Fruit fly (Drosophila melanogaster) whole organism, embryonic: Measurements from ENCODE around the gene CG16727.
A peak's percentile ranks its signal among the peaks of the same experiment; 100 is the strongest.

Experiments used
- ATbp ChIP-seq: fragments of 200-800 bp; sonication (Bioruptor generic); optimal IDR thresholded peaks from 2 replicates; lab custom pipeline; 2017; ENCODE audit warnings: missing biosample characterization, mild to moderate bottlenecking, missing genetic modification characterization, missing genetic modification reagents
- Bgb ChIP-seq: fragments of 200-800 bp; sonication (Bioruptor generic); IDR thresholded peaks from 2 replicates; pipeline ENCODE4 v1.3.6; 2022; ENCODE audit warnings: missing biosample characterization, missing genetic modification characterization; ENCODE audit not compliant: partially characterized antibody
- CG10543 ChIP-seq: fragments of 200-800 bp; sonication (Bioruptor generic); optimal IDR thresholded peaks from 3 replicates; lab custom pipeline; 2017; ENCODE audit warnings: missing biosample characterization, mild to moderate bottlenecking, missing genetic modification characterization, moderate library complexity
- CG11093 ChIP-seq: fragments of 200-800 bp; sonication (Bioruptor generic); IDR thresholded peaks from 3 replicates; pipeline ENCODE4 v1.3.6; 2022; ENCODE audit warnings: missing biosample characterization, missing genetic modification characterization
- CG12769 ChIP-seq: fragments of 200-800 bp; sonication (Bioruptor generic); optimal IDR thresholded peaks from 2 replicates; lab custom pipeline; 2019; ENCODE audit warnings: missing biosample characterization, mild to moderate bottlenecking, missing genetic modification characterization, moderate library complexity
- CG15073 ChIP-seq: fragments of 200-800 bp; sonication (Bioruptor generic); optimal IDR thresholded peaks from 2 replicates; lab custom pipeline; 2016; ENCODE audit warnings: missing biosample characterization, missing genetic modification characterization
- CG17186 ChIP-seq: fragments of 200-800 bp; sonication (Bioruptor generic); optimal IDR thresholded peaks from 3 replicates; lab custom pipeline; 2017; ENCODE audit warnings: missing biosample characterization, missing genetic modification reagents, missing genetic modification characterization
- CG17829 ChIP-seq: fragments of 200-800 bp; optimal IDR thresholded peaks from 2 replicates; lab custom pipeline; 2019; ENCODE audit warnings: missing biosample characterization, mild to moderate bottlenecking, missing genetic modification characterization, moderate library complexity
- CG17912 ChIP-seq: fragments of 200-800 bp; sonication (Bioruptor generic); optimal IDR thresholded peaks from 2 replicates; lab custom pipeline; 2018; ENCODE audit warnings: missing biosample characterization, mild to moderate bottlenecking, missing genetic modification characterization
- CG18599 ChIP-seq: fragments of 200-800 bp; sonication (Bioruptor generic); optimal IDR thresholded peaks from 3 replicates; lab custom pipeline; 2017; ENCODE audit warnings: missing biosample characterization, missing genetic modification characterization, mild to moderate bottlenecking, moderate library complexity, missing genetic modification reagents
- CG18619 ChIP-seq: fragments of 200-800 bp; sonication (Bioruptor generic); optimal IDR thresholded peaks from 3 replicates; lab custom pipeline; 2017; ENCODE audit warnings: missing biosample characterization, mild to moderate bottlenecking, missing genetic modification characterization
- CG31441 ChIP-seq: fragments of 200-800 bp; sonication (Bioruptor generic); IDR thresholded peaks from 2 replicates; pipeline ENCODE4 v1.3.6; 2022; ENCODE audit warnings: missing biosample characterization, missing genetic modification characterization
- CG3163 ChIP-seq: fragments of 200-800 bp; sonication (Bioruptor generic); optimal IDR thresholded peaks from 3 replicates; lab custom pipeline; 2016; ENCODE audit warnings: missing biosample characterization, missing genetic modification characterization
- CG42726 ChIP-seq: fragments of 200-800 bp; sonication (Bioruptor generic); IDR thresholded peaks from 2 replicates; pipeline ENCODE4 v1.3.6; 2022; ENCODE audit warnings: missing biosample characterization, missing genetic modification characterization; ENCODE audit not compliant: partially characterized antibody
- CG4854 ChIP-seq: fragments of 200-800 bp; sonication (Bioruptor generic); optimal IDR thresholded peaks from 2 replicates; lab custom pipeline; 2016; ENCODE audit warnings: missing biosample characterization, missing genetic modification characterization, inconsistent platforms
- CG6175 ChIP-seq: fragments of 200-800 bp; sonication (Bioruptor generic); IDR thresholded peaks from 3 replicates; pipeline ENCODE4 v1.3.6; 2022; ENCODE audit warnings: missing biosample characterization, missing genetic modification characterization
- CG6272 ChIP-seq: fragments of 200-800 bp; sonication (Bioruptor generic); IDR thresholded peaks from 2 replicates; pipeline ENCODE4 v1.3.6; 2022; ENCODE audit warnings: missing biosample characterization, missing genetic modification characterization
- CG6689 ChIP-seq: fragments of 200-800 bp; sonication (Bioruptor generic); IDR thresholded peaks from 2 replicates; pipeline ENCODE4 v1.3.6; 2022; ENCODE audit warnings: missing biosample characterization, missing genetic modification characterization
- CG8290 ChIP-seq, 3 experiments: fragments of 200-800 bp; sonication (Bioruptor generic); optimal IDR thresholded peaks; 2 replicates each; lab custom pipeline; 2016 to 2019; ENCODE audit warnings: missing biosample characterization in 3 of 3, missing genetic modification characterization in 3 of 3, mild to moderate bottlenecking in 2 of 3, moderate library complexity in 1 of 3
- CG9797 ChIP-seq: fragments of 200-800 bp; sonication (Bioruptor generic); optimal IDR thresholded peaks from 3 replicates; lab custom pipeline; 2018; ENCODE audit warnings: missing biosample characterization, mild to moderate bottlenecking, missing genetic modification characterization
- Dp ChIP-seq: fragments of 200-800 bp; sonication (Bioruptor generic); optimal IDR thresholded peaks from 2 replicates; lab custom pipeline; 2018; ENCODE audit warnings: missing biosample characterization, mild to moderate bottlenecking, missing genetic modification characterization, moderate library complexity
- Hr3 ChIP-seq: fragments of 200-800 bp; sonication (Bioruptor generic); optimal IDR thresholded peaks from 3 replicates; lab custom pipeline; 2016; ENCODE audit warnings: missing biosample characterization, missing genetic modification characterization
- Hr39 ChIP-seq: fragments of >200 bp; optimal IDR thresholded peaks from 2 replicates; lab custom pipeline; 2017
- Hr78 ChIP-seq, 2 experiments: fragments of 200-800 bp in 1 of 2; fragments of >200 bp in 1 of 2; sonication (Bioruptor generic) in 1 of 2; optimal IDR thresholded peaks; 2 replicates each; lab custom pipeline; 2017 to 2019; ENCODE audit warnings: missing biosample characterization in 2 of 2, missing genetic modification characterization in 2 of 2, mild to moderate bottlenecking in 1 of 2, moderate library complexity in 1 of 2
- Med ChIP-seq: fragments of 200-800 bp; sonication (Bioruptor generic); peaks from one replicate; lab custom pipeline; 2016; ENCODE audit warnings: missing biosample characterization, missing genetic modification characterization, mild to moderate bottlenecking, inconsistent platforms, moderate library complexity
- Six4 ChIP-seq: fragments of 200-800 bp; sonication (Bioruptor generic); optimal IDR thresholded peaks from 2 replicates; lab custom pipeline; 2016; ENCODE audit warnings: missing biosample characterization, missing genetic modification characterization
- Sry-δ ChIP-seq: fragments of 200-800 bp; sonication (Bioruptor generic); optimal IDR thresholded peaks from 2 replicates; lab custom pipeline; 2016; ENCODE audit warnings: missing biosample characterization, missing genetic modification characterization
- abd-A ChIP-seq: fragments of 200-800 bp; sonication (Bioruptor generic); optimal IDR thresholded peaks from 3 replicates; lab custom pipeline; 2019; ENCODE audit warnings: missing biosample characterization, mild to moderate bottlenecking, missing genetic modification characterization, moderate library complexity
- bab2 ChIP-seq: fragments of 200-800 bp; sonication (Bioruptor generic); optimal IDR thresholded peaks from 2 replicates; lab custom pipeline; 2016; ENCODE audit warnings: missing biosample characterization, missing genetic modification characterization
- br ChIP-seq: fragments of >200 bp; optimal IDR thresholded peaks from 2 replicates; lab custom pipeline; 2017
- chinmo ChIP-seq: fragments of 200-800 bp; sonication (Bioruptor generic); IDR thresholded peaks from 4 replicates; pipeline ENCODE4 v1.3.6; 2022; ENCODE audit warnings: missing biosample characterization, missing genetic modification characterization; ENCODE audit not compliant: partially characterized antibody
- cwo ChIP-seq: fragments of 200-800 bp; sonication (Bioruptor generic); optimal IDR thresholded peaks from 3 replicates; lab custom pipeline; 2017; ENCODE audit warnings: missing biosample characterization, missing genetic modification characterization, mild to moderate bottlenecking, moderate library complexity, missing genetic modification reagents
- dati ChIP-seq: fragments of 200-800 bp; sonication (Bioruptor generic); IDR thresholded peaks from 2 replicates; pipeline ENCODE4 v1.3.6; 2022; ENCODE audit warnings: missing biosample characterization, missing genetic modification characterization
- dm ChIP-seq: fragments of 200-800 bp; sonication (Bioruptor generic); optimal IDR thresholded peaks from 3 replicates; lab custom pipeline; 2016; ENCODE audit warnings: missing biosample characterization, missing genetic modification characterization
- esg ChIP-seq: fragments of 200-800 bp; sonication (Bioruptor generic); conservative IDR thresholded peaks from 2 replicates; pipeline ENCODE4 v1.3.6; 2022; ENCODE audit warnings: missing biosample characterization, missing genetic modification characterization
- gcm ChIP-seq: fragments of 200-800 bp; sonication (Bioruptor generic); optimal IDR thresholded peaks from 2 replicates; lab custom pipeline; 2019; ENCODE audit warnings: missing biosample characterization, mild to moderate bottlenecking, missing genetic modification characterization, moderate library complexity
- ham ChIP-seq: fragments of 200-800 bp; sonication (Bioruptor generic); IDR thresholded peaks from 2 replicates; pipeline ENCODE4 v1.3.6; 2022; ENCODE audit warnings: missing biosample characterization, missing genetic modification characterization
- insv ChIP-seq, 2 experiments: fragments of 200-800 bp; sonication (Bioruptor generic); optimal IDR thresholded peaks; 3 replicates each; lab custom pipeline; 2016 to 2018; ENCODE audit warnings: missing biosample characterization in 2 of 2, missing genetic modification characterization in 2 of 2
- inv ChIP-seq: fragments of 200-800 bp; sonication (Bioruptor generic); IDR thresholded peaks from 2 replicates; pipeline ENCODE4 v1.3.6; 2022; ENCODE audit warnings: missing biosample characterization, missing genetic modification characterization; ENCODE audit not compliant: partially characterized antibody
- lab ChIP-seq: fragments of 200-800 bp; sonication (Bioruptor generic); optimal IDR thresholded peaks from 3 replicates; lab custom pipeline; 2017; ENCODE audit warnings: missing biosample characterization, missing genetic modification characterization, mild to moderate bottlenecking, moderate library complexity, missing genetic modification reagents
- nerfin-1 ChIP-seq: fragments of 200-800 bp; sonication (Bioruptor generic); optimal IDR thresholded peaks from 3 replicates; lab custom pipeline; 2019; ENCODE audit warnings: missing biosample characterization, mild to moderate bottlenecking, missing genetic modification characterization, moderate library complexity
- pros ChIP-seq: fragments of 200-800 bp; sonication (Bioruptor generic); optimal IDR thresholded peaks from 3 replicates; lab custom pipeline; 2019; ENCODE audit warnings: missing biosample characterization, mild to moderate bottlenecking, missing genetic modification characterization, moderate library complexity
- ranshi ChIP-seq: fragments of 200-800 bp; sonication (Bioruptor generic); IDR thresholded peaks from 2 replicates; pipeline ENCODE4 v1.3.6; 2022; ENCODE audit warnings: missing biosample characterization, missing genetic modification characterization
- seq ChIP-seq: fragments of 200-800 bp; sonication (Bioruptor generic); IDR thresholded peaks from 2 replicates; pipeline ENCODE4 v1.3.6; 2022; ENCODE audit warnings: missing biosample characterization, missing genetic modification characterization
- sqz ChIP-seq: fragments of 200-800 bp; sonication (Bioruptor generic); optimal IDR thresholded peaks from 3 replicates; lab custom pipeline; 2018; ENCODE audit warnings: missing biosample characterization, mild to moderate bottlenecking, missing genetic modification characterization
- stc ChIP-seq: fragments of 200-800 bp; sonication (Bioruptor generic); IDR thresholded peaks from 2 replicates; pipeline ENCODE4 v1.3.6; 2022; ENCODE audit warnings: missing biosample characterization, missing genetic modification characterization
- tgo ChIP-seq: fragments of 200-800 bp; sonication (Bioruptor generic); IDR thresholded peaks from 3 replicates; pipeline ENCODE4 v1.3.6; 2022; ENCODE audit warnings: missing biosample characterization, missing genetic modification characterization

The CG16727 gene

DNA sequence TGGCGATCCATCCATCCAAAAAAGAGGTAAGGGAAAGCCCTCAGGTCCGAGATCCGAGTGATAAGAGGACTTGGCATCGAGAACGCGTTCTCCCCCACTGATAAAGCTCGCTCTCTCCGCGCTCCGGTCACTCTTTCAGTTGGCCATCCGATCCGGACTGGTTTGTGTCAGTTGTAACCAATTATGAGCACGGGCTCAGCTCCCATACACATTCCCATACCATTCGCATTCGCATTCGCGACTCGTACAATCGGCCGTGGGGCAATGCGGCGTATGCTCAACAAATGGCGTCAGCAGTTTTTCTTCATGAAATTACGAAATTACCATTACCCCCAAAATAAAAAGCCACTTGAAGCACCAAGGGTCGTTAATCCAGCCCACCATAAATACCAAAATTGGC, 11.3 kb downstream of the CG16727 start (continued):
- TF ChIP-seq CG3163 (GFP tag; lab: Kevin White, UChicago) = no peak
- TF ChIP-seq CG17912 (GFP tag; lab: Kevin White, UChicago) = no peak
- TF ChIP-seq Hr3 (GFP tag; lab: Kevin White, UChicago) = no peak
- no peak for TF ChIP-seq CG9797 (GFP tag; lab: Kevin White, UChicago)
- no peak for TF ChIP-seq dm
- TF ChIP-seq CG11093 (GFP tag; lab: Robert Waterston, UW) = no peak
- TF ChIP-seq CG18599 (GFP tag; lab: Kevin White, UChicago) = no peak
- no peak for TF ChIP-seq lab (GFP tag; lab: Kevin White, UChicago)
- no peak for TF ChIP-seq br (lab: Kevin White, UChicago)
- no peak for TF ChIP-seq cwo (GFP tag; lab: Kevin White, UChicago)

- TF ChIP-seq Hr78 (GFP tag; optimal IDR thresholded peaks at IDR 0.05; lab: Kevin White, UChicago) (peak in 1 of 2 experiments; percentile 21), CG4854 (GFP tag; lab: Kevin White, UChicago) (no peak), CG6272 (GFP tag; lab: Robert Waterston, UW) (no peak), CG18619 (GFP tag; lab: Kevin White, UChicago) (no peak), abd-A (tag; lab: Kevin White, UChicago) (peak; percentile 20), chinmo (GFP tag; lab: Robert Waterston, UW) (peak; percentile 62; the same call in 1 of the 4 replicates), Six4 (GFP tag; lab: Kevin White, UChicago) (no peak), CG6689 (GFP tag; lab: Robert Waterston, UW) (no peak), gcm (GFP tag; lab: Kevin White, UChicago) (peak; percentile 91), nerfin-1 (no peak), CG17829 (tag; lab: Kevin White, UChicago) (no peak), seq (GFP tag; lab: Robert Waterston, UW) (no peak), insv (GFP tag; optimal IDR thresholded peaks at IDR 0.05; lab: Kevin White, UChicago) (no peak), CG17186 (GFP tag; lab: Kevin White, UChicago) (no peak), CG12769 (tag; lab: Kevin White, UChicago) (peak; percentile 85), sqz (GFP tag; lab: Kevin White, UChicago) (peak; percentile 6), CG42726 (GFP tag; lab: Robert Waterston, UW) (no peak), ATbp (GFP tag; lab: Kevin White, UChicago) (no peak), Dp (GFP tag; lab: Kevin White, UChicago) (no peak), tgo (no peak), ranshi (GFP tag; lab: Robert Waterston, UW) (no peak), bab2 (GFP tag; lab: Kevin White, UChicago) (no peak), Hr3 (GFP tag; lab: Kevin White, UChicago) (no peak), CG8290 (GFP tag; optimal IDR thresholded peaks at IDR 0.05; lab: Kevin White, UChicago) (no peak), CG8290 (tag; optimal IDR thresholded peaks at IDR 0.05; lab: Kevin White, UChicago) (peak in 1 of 2 experiments; percentile 15), CG6175 (GFP tag; lab: Robert Waterston, UW) (0 out of 3 replicates have a peak, but pooled peaks have one; percentile 56), CG10543 (GFP tag; lab: Kevin White, UChicago) (peak; percentile 14), Sry-δ (GFP tag; lab: Kevin White, UChicago) (no peak), Bgb (no peak), Med (GFP tag; lab: Kevin White, UChicago) (peak; percentile 0), CG15073 (GFP tag; lab: Kevin White, UChicago) (no peak), dati (GFP tag; lab: Robert Waterston, UW) (no peak), stc (GFP tag; lab: Robert Waterston, UW) (no peak), CG31441 (GFP tag; lab: Robert Waterston, UW) (no peak), pros (GFP tag; lab: Kevin White, UChicago) (no peak), ham (GFP tag; lab: Robert Waterston, UW) (no peak), esg (GFP tag; lab: Robert Waterston, UW) (no peak), Hr39 (no peak), inv (GFP tag; lab: Robert Waterston, UW) (no peak)
Observed at dm6 chr3R:19625300-19626230, 12.4 kb downstream of the CG16727 start.
